Fruit fly (Drosophila melanogaster) whole organism, embryonic: Measurements from ENCODE around the gene Bx.

Experiments
- B-H2 ChIP-seq: fragments of 200-800 bp; sonication (Bioruptor generic); optimal IDR thresholded peaks from 2 replicates; lab custom pipeline; 2018; ENCODE audit warnings: missing biosample characterization, mild to moderate bottlenecking, missing genetic modification characterization
- CG10959 ChIP-seq: fragments of 200-800 bp; sonication (Bioruptor generic); IDR thresholded peaks from 2 replicates; pipeline ENCODE4 v1.3.6; 2022; ENCODE audit warnings: missing biosample characterization, missing genetic modification characterization
- CG12769 ChIP-seq: fragments of 200-800 bp; sonication (Bioruptor generic); optimal IDR thresholded peaks from 2 replicates; lab custom pipeline; 2019; ENCODE audit warnings: missing biosample characterization, mild to moderate bottlenecking, missing genetic modification characterization, moderate library complexity
- CG16779 ChIP-seq: fragments of 200-800 bp; sonication (Bioruptor generic); IDR thresholded peaks from 2 replicates; pipeline ENCODE4 v1.3.6; 2022; ENCODE audit warnings: missing biosample characterization, missing genetic modification characterization
- CG2129 ChIP-seq: fragments of 200-800 bp; sonication (Bioruptor generic); IDR thresholded peaks from 2 replicates; pipeline ENCODE4 v1.3.6; 2022; ENCODE audit warnings: missing biosample characterization, missing genetic modification characterization; ENCODE audit not compliant: partially characterized antibody
- CG6254 ChIP-seq: fragments of 200-800 bp; sonication (Bioruptor generic); optimal IDR thresholded peaks from 3 replicates; lab custom pipeline; 2017; ENCODE audit warnings: mild to moderate bottlenecking, missing biosample characterization, missing genetic modification reagents, missing genetic modification characterization
- Gug ChIP-seq: fragments of 200-800 bp; sonication (Bioruptor generic); IDR thresholded peaks from 4 replicates; pipeline ENCODE4 v1.3.6; 2022; ENCODE audit warnings: missing biosample characterization, missing genetic modification characterization
- Hmr ChIP-seq: fragments of 200-800 bp; sonication (Bioruptor generic); optimal IDR thresholded peaks from 3 replicates; lab custom pipeline; 2017; ENCODE audit warnings: mild to moderate bottlenecking, missing biosample characterization, missing genetic modification reagents, missing genetic modification characterization
- MESR4 ChIP-seq: fragments of 200-800 bp; sonication (Bioruptor generic); optimal IDR thresholded peaks from 2 replicates; lab custom pipeline; 2018; ENCODE audit warnings: missing biosample characterization, mild to moderate bottlenecking, missing genetic modification characterization, moderate library complexity
- Max ChIP-seq: fragments of 200-800 bp; sonication (Bioruptor generic); optimal IDR thresholded peaks from 2 replicates; lab custom pipeline; 2016; ENCODE audit warnings: missing biosample characterization, mild to moderate bottlenecking, missing genetic modification characterization
- Sry-β ChIP-seq: fragments of 200-800 bp; sonication (Bioruptor generic); optimal IDR thresholded peaks from 2 replicates; lab custom pipeline; 2018; ENCODE audit warnings: missing biosample characterization, mild to moderate bottlenecking, missing genetic modification characterization, moderate library complexity
- kay ChIP-seq: fragments of 200-800 bp; sonication (Bioruptor generic); optimal IDR thresholded peaks from 2 replicates; lab custom pipeline; 2016; ENCODE audit warnings: missing biosample characterization, missing genetic modification characterization
- zen2 ChIP-seq: fragments of 200-800 bp; sonication (Bioruptor generic); IDR thresholded peaks from 3 replicates; pipeline ENCODE4 v1.3.6; 2022; ENCODE audit warnings: missing biosample characterization, missing genetic modification characterization; ENCODE audit not compliant: partially characterized antibody

DNA sequence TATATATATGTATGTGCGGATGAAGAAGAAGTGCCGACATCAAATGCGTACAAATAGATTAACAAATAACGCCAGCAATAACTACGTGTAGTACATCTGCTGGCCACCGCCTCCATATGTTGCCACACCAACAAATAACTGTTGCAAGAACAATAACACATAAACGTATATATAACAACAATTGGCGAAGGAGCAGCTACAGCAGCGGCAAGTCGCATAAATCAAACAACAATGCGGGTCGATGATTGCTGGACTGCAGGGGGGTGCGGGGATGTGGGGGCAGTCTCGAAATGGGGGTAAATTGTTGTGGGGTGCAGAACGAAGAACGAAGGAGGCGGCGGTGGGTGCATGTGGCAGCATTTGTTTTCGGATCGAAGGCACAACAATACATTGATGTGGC lies 45.4 kb downstream of the Bx start:
- TF ChIP-seq Gug (no peak), CG6254 (GFP tag; lab: Kevin White, UChicago) (no peak), CG10959 (GFP tag; lab: Robert Waterston, UW) (no peak), zen2 (GFP tag; lab: Robert Waterston, UW) (no peak), CG12769 (tag; lab: Kevin White, UChicago) (no peak), CG2129 (no peak), kay (no peak), Hmr (no peak), CG16779 (GFP tag; lab: Robert Waterston, UW) (no peak), B-H2 (GFP tag; lab: Kevin White, UChicago) (no peak), MESR4 (GFP tag; lab: Kevin White, UChicago) (no peak), Max (no peak), Sry-β (GFP tag; lab: Kevin White, UChicago) (no peak)
